Fruit fly (Drosophila melanogaster) whole organism, wandering third instar larva: ENCODE results near the gene CG43295.

Experiments used
- Abd-B ChIP-seq: fragments of >200 bp; optimal IDR thresholded peaks from 2 replicates; lab custom pipeline; 2017; ENCODE audit warnings: missing biosample characterization, missing genetic modification characterization
- CG9705 ChIP-seq: fragments of 200-800 bp; sonication (Bioruptor generic); optimal IDR thresholded peaks from 2 replicates; lab custom pipeline; 2018; ENCODE audit warnings: missing biosample characterization, mild to moderate bottlenecking, missing genetic modification characterization
- Dfd ChIP-seq: fragments of >200 bp; optimal IDR thresholded peaks from 2 replicates; lab custom pipeline; 2017; ENCODE audit warnings: missing biosample characterization, missing genetic modification characterization
- Dif ChIP-seq: fragments of 200-275, 200-300 bp; sonication (Bioruptor generic); optimal IDR thresholded peaks from 2 replicates; lab custom pipeline; 2018; ENCODE audit warnings: missing biosample characterization, missing genetic modification characterization; ENCODE audit not compliant: partially characterized antibody
- GATAd ChIP-seq: sonication (Bioruptor generic); optimal IDR thresholded peaks from 2 replicates; lab custom pipeline; 2016; ENCODE audit warnings: missing biosample characterization, missing genetic modification characterization
- HLH106 ChIP-seq: fragments of 200-800 bp; optimal IDR thresholded peaks from 3 replicates; lab custom pipeline; 2019; ENCODE audit warnings: missing biosample characterization, mild to moderate bottlenecking, missing genetic modification characterization, moderate library complexity
- Hnf4 ChIP-seq: fragments of 200-800 bp; sonication (Bioruptor generic); optimal IDR thresholded peaks from 2 replicates; lab custom pipeline; 2016; ENCODE audit warnings: missing biosample characterization, mild to moderate bottlenecking, missing genetic modification characterization
- Hr78 ChIP-seq: fragments of >200 bp; optimal IDR thresholded peaks from 2 replicates; lab custom pipeline; 2017; ENCODE audit warnings: missing biosample characterization, missing genetic modification characterization
- Hr83 ChIP-seq: fragments of 200-300 bp; sonication (Bioruptor generic); optimal IDR thresholded peaks from 2 replicates; lab custom pipeline; 2016; ENCODE audit warnings: missing biosample characterization, mild to moderate bottlenecking, missing genetic modification characterization, moderate library complexity; ENCODE audit not compliant: poor library complexity, severe bottlenecking
- Jra ChIP-seq: sonication (Bioruptor generic); optimal IDR thresholded peaks from 2 replicates; lab custom pipeline; 2016; ENCODE audit warnings: missing biosample characterization, missing genetic modification characterization
- Mio ChIP-seq: sonication (Bioruptor generic); optimal IDR thresholded peaks from 2 replicates; lab custom pipeline; 2016; ENCODE audit warnings: missing biosample characterization, missing genetic modification characterization
- Myc ChIP-seq: fragments of >200 bp; optimal IDR thresholded peaks from 2 replicates; lab custom pipeline; 2017
- N ChIP-seq: fragments of >200 bp; optimal IDR thresholded peaks from 2 replicates; lab custom pipeline; 2018; ENCODE audit warnings: missing biosample characterization, missing external identifiers, missing genetic modification characterization
- Sp1 ChIP-seq: fragments of 200-800 bp; sonication (Bioruptor generic); optimal IDR thresholded peaks from 3 replicates; lab custom pipeline; 2019; ENCODE audit warnings: missing biosample characterization, mild to moderate bottlenecking, missing genetic modification characterization, moderate library complexity
- Vsx2 ChIP-seq: fragments of 200-300, 225-300 bp; sonication (Bioruptor generic); optimal IDR thresholded peaks from 2 replicates; lab custom pipeline; 2018; ENCODE audit warnings: missing biosample characterization, missing genetic modification characterization; ENCODE audit not compliant: partially characterized antibody
- br ChIP-seq: fragments of 200-800 bp; sonication (Bioruptor generic); optimal IDR thresholded peaks from 2 replicates; lab custom pipeline; 2016; ENCODE audit warnings: missing biosample characterization, missing genetic modification characterization
- brk ChIP-seq: fragments of 200-800 bp; sonication (Bioruptor generic); optimal IDR thresholded peaks from 2 replicates; lab custom pipeline; 2016; ENCODE audit warnings: missing biosample characterization, mild to moderate bottlenecking, missing genetic modification characterization
- dsf ChIP-seq: sonication (Bioruptor generic); optimal IDR thresholded peaks from 2 replicates; lab custom pipeline; 2016; ENCODE audit warnings: missing biosample characterization, missing genetic modification characterization, borderline replicate concordance
- ey ChIP-seq: fragments of 200-800 bp; sonication (Bioruptor generic); optimal IDR thresholded peaks from 2 replicates; lab custom pipeline; 2016; ENCODE audit warnings: missing biosample characterization, missing genetic modification characterization
- foxo ChIP-seq, 2 experiments: fragments of 200-800 bp; sonication (Bioruptor generic); optimal IDR thresholded peaks; 2 replicates in 1 of 2; 3 replicates in 1 of 2; lab custom pipeline; 2016 to 2017; ENCODE audit warnings: missing biosample characterization in 2 of 2, missing genetic modification characterization in 2 of 2
- fru ChIP-seq: fragments of 200-800 bp; sonication (Bioruptor generic); optimal IDR thresholded peaks from 3 replicates; lab custom pipeline; 2016; ENCODE audit warnings: missing biosample characterization, mild to moderate bottlenecking, missing genetic modification characterization
- h ChIP-seq: fragments of 200-800 bp; sonication (Bioruptor generic); optimal IDR thresholded peaks from 3 replicates; lab custom pipeline; 2016; ENCODE audit warnings: missing biosample characterization, mild to moderate bottlenecking, missing genetic modification characterization
- lola ChIP-seq: fragments of >200 bp; optimal IDR thresholded peaks from 2 replicates; lab custom pipeline; 2017; ENCODE audit warnings: missing biosample characterization, missing genetic modification characterization
- pan ChIP-seq: fragments of >200 bp; optimal IDR thresholded peaks from 2 replicates; lab custom pipeline; 2017
- psq ChIP-seq: fragments of 200-800 bp; sonication (Bioruptor generic); optimal IDR thresholded peaks from 3 replicates; lab custom pipeline; 2017; ENCODE audit warnings: missing biosample characterization, mild to moderate bottlenecking, missing genetic modification characterization, moderate library complexity
- rgr ChIP-seq: fragments of 200-800 bp; sonication (Bioruptor generic); optimal IDR thresholded peaks from 3 replicates; lab custom pipeline; 2016; ENCODE audit warnings: missing biosample characterization, mild to moderate bottlenecking, missing genetic modification characterization
- sv ChIP-seq: fragments of 200-800 bp; sonication (Bioruptor generic); optimal IDR thresholded peaks from 3 replicates; lab custom pipeline; 2016; ENCODE audit warnings: missing biosample characterization, missing genetic modification characterization
- tai ChIP-seq: sonication (Bioruptor generic); optimal IDR thresholded peaks from 2 replicates; lab custom pipeline; 2016; ENCODE audit warnings: missing biosample characterization, missing genetic modification characterization
- usp ChIP-seq: fragments of >200 bp; optimal IDR thresholded peaks from 2 replicates; lab custom pipeline; 2017; ENCODE audit warnings: missing biosample characterization, missing genetic modification characterization

CG43295 gene

dm6 chr3L:16151742-16152141, 46.1 kb downstream of the CG43295 start:
- TF ChIP-seq tai (GFP tag; lab: Kevin White, UChicago) (no peak), Dfd (no peak), Sp1 (no peak), lola (GFP tag; lab: Kevin White, UChicago) (no peak), CG9705 (no peak), dsf (GFP tag; lab: Kevin White, UChicago) (no peak), Abd-B (GFP tag; lab: Kevin White, UChicago) (no peak), GATAd (GFP tag; lab: Kevin White, UChicago) (no peak), psq (GFP tag; lab: Kevin White, UChicago) (no peak), foxo (GFP tag; optimal IDR thresholded peaks at IDR 0.05; lab: Kevin White, UChicago) (no peak), Mio (GFP tag; lab: Kevin White, UChicago) (no peak), Hr78 (GFP tag; lab: Kevin White, UChicago) (no peak), pan (lab: Kevin White, UChicago) (no peak), fru (GFP tag; lab: Kevin White, UChicago) (no peak), h (no peak), brk (GFP tag; lab: Kevin White, UChicago) (no peak), sv (GFP tag; lab: Kevin White, UChicago) (no peak)
- TF ChIP-seq, all 38 proteins: peak for 0

dm6 chr3L:16153089-16153488, 47.4 kb downstream of the CG43295 start:
- TF ChIP-seq Myc, result no peak
- TF ChIP-seq br, result no peak
- TF ChIP-seq usp, result no peak
- TF ChIP-seq, all 38 proteins: peak for 0

dm6 chr3L:16153650-16154049, 48.0 kb downstream of the CG43295 start:
- no peak for TF ChIP-seq Jra (GFP tag; lab: Kevin White, UChicago)
- no peak for TF ChIP-seq pan (lab: Kevin White, UChicago)
- no peak for TF ChIP-seq br
- TF ChIP-seq GATAd (GFP tag; lab: Kevin White, UChicago), result no peak
- TF ChIP-seq rgr, result no peak
- TF ChIP-seq Hnf4, result peak; percentile 13

dm6 chr3L:16155547-16155946, 49.9 kb downstream of the CG43295 start:
- TF ChIP-seq Dif (GFP tag; lab: Kevin White, UChicago), result no peak
- no peak for TF ChIP-seq fru (GFP tag; lab: Kevin White, UChicago)
- no peak for TF ChIP-seq Myc
- TF ChIP-seq h, result no peak
- TF ChIP-seq Hr83 (GFP tag; lab: Kevin White, UChicago), result no peak
- TF ChIP-seq N (GFP tag; lab: Kevin White, UChicago), result no peak
- TF ChIP-seq foxo (GFP tag; optimal IDR thresholded peaks at IDR 0.05; lab: Kevin White, UChicago), result no peak
- no peak for TF ChIP-seq ey (GFP tag; lab: Kevin White, UChicago)
- no peak for TF ChIP-seq Abd-B (GFP tag; lab: Kevin White, UChicago)
- no peak for TF ChIP-seq Mio (GFP tag; lab: Kevin White, UChicago)
- no peak for TF ChIP-seq Vsx2
- no peak for TF ChIP-seq HLH106 (tag; lab: Kevin White, UChicago)
